Fruit fly (Drosophila melanogaster) whole organism, embryonic: ENCODE measurements around the gene CG42525.

Experiments
- Atf3 ChIP-seq: fragments of 200-800 bp; sonication (Bioruptor generic); optimal IDR thresholded peaks from 3 replicates; lab custom pipeline; 2016; ENCODE audit warnings: missing biosample characterization, missing genetic modification characterization
- Atf6 ChIP-seq: fragments of 200-800 bp; sonication (Bioruptor generic); IDR thresholded peaks from 2 replicates; pipeline ENCODE4 v1.3.6; 2022; ENCODE audit warnings: missing biosample characterization, missing genetic modification characterization
- B-H1 ChIP-seq: fragments of 200-800 bp; sonication (Bioruptor generic); IDR thresholded peaks from 3 replicates; pipeline ENCODE4 v1.3.6; 2022; ENCODE audit warnings: missing biosample characterization, missing genetic modification characterization
- CG10321 ChIP-seq: fragments of 200-800 bp; sonication (Bioruptor generic); IDR thresholded peaks from 2 replicates; pipeline ENCODE4 v1.3.6; 2022; ENCODE audit warnings: missing biosample characterization, missing genetic modification characterization
- CG11093 ChIP-seq: fragments of 200-800 bp; sonication (Bioruptor generic); IDR thresholded peaks from 3 replicates; pipeline ENCODE4 v1.3.6; 2022; ENCODE audit warnings: missing biosample characterization, missing genetic modification characterization
- CG13296 ChIP-seq: fragments of 200-800 bp; sonication (Bioruptor generic); optimal IDR thresholded peaks from 3 replicates; lab custom pipeline; 2018; ENCODE audit warnings: missing biosample characterization, mild to moderate bottlenecking, missing genetic modification characterization
- CG14050 ChIP-seq: fragments of 200-800 bp; sonication (Bioruptor generic); IDR thresholded peaks from 3 replicates; pipeline ENCODE4 v1.3.6; 2022; ENCODE audit warnings: missing biosample characterization, missing genetic modification characterization
- CG14710 ChIP-seq: fragments of 200-800 bp; sonication (Bioruptor generic); optimal IDR thresholded peaks from 3 replicates; lab custom pipeline; 2019; ENCODE audit warnings: missing biosample characterization, mild to moderate bottlenecking, missing genetic modification characterization, moderate library complexity
- CG14860 ChIP-seq: fragments of 200-800 bp; sonication (Bioruptor generic); IDR thresholded peaks from 3 replicates; pipeline ENCODE4 v1.3.6; 2022; ENCODE audit warnings: missing biosample characterization, missing genetic modification characterization; ENCODE audit not compliant: partially characterized antibody
- CG17361 ChIP-seq: fragments of 200-800 bp; sonication (Bioruptor generic); IDR thresholded peaks from 3 replicates; pipeline ENCODE4 v1.3.6; 2022; ENCODE audit warnings: missing biosample characterization, missing genetic modification characterization
- CG2120 ChIP-seq: fragments of 200-800 bp; sonication (Bioruptor generic); optimal IDR thresholded peaks from 3 replicates; lab custom pipeline; 2016; ENCODE audit warnings: missing biosample characterization, missing genetic modification characterization
- CG2889 ChIP-seq: fragments of 200-800 bp; sonication (Bioruptor generic); IDR thresholded peaks from 3 replicates; pipeline ENCODE4 v1.3.6; 2022; ENCODE audit warnings: missing biosample characterization, missing genetic modification characterization
- CG3163 ChIP-seq: fragments of 200-800 bp; sonication (Bioruptor generic); optimal IDR thresholded peaks from 3 replicates; lab custom pipeline; 2016; ENCODE audit warnings: missing biosample characterization, missing genetic modification characterization
- CG33213 ChIP-seq: fragments of 200-800 bp; sonication (Bioruptor generic); optimal IDR thresholded peaks from 3 replicates; lab custom pipeline; 2016; ENCODE audit warnings: missing biosample characterization, missing genetic modification characterization
- CG4424 ChIP-seq: fragments of 200-800 bp; sonication (Bioruptor generic); optimal IDR thresholded peaks from 3 replicates; lab custom pipeline; 2016; ENCODE audit warnings: missing biosample characterization, missing genetic modification characterization
- CG6765 ChIP-seq: fragments of 200-800 bp; sonication (Bioruptor generic); optimal IDR thresholded peaks from 3 replicates; lab custom pipeline; 2017; ENCODE audit warnings: missing biosample characterization, mild to moderate bottlenecking, missing genetic modification characterization
- CG7839 ChIP-seq: fragments of 200-800 bp; sonication (Bioruptor generic); optimal IDR thresholded peaks from 3 replicates; lab custom pipeline; 2018; ENCODE audit warnings: missing biosample characterization, mild to moderate bottlenecking, missing genetic modification characterization, moderate library complexity
- CG7928 ChIP-seq: fragments of 200-800 bp; sonication (Bioruptor generic); optimal IDR thresholded peaks from 2 replicates; lab custom pipeline; 2017; ENCODE audit warnings: missing biosample characterization, mild to moderate bottlenecking, missing genetic modification characterization
- CG7963 ChIP-seq: fragments of 200-800 bp; sonication (Bioruptor generic); IDR thresholded peaks from 3 replicates; pipeline ENCODE4 v1.3.6; 2022; ENCODE audit warnings: missing biosample characterization, missing genetic modification characterization; ENCODE audit not compliant: partially characterized antibody
- CG8944 ChIP-seq: fragments of 200-800 bp; sonication (Bioruptor generic); optimal IDR thresholded peaks from 3 replicates; lab custom pipeline; 2016; ENCODE audit warnings: missing biosample characterization, missing genetic modification characterization
- CG9437 ChIP-seq: fragments of 200-800 bp; sonication (Bioruptor generic); optimal IDR thresholded peaks from 2 replicates; lab custom pipeline; 2018; ENCODE audit warnings: missing biosample characterization, mild to moderate bottlenecking, missing genetic modification characterization
- CG9932 ChIP-seq: fragments of 200-800 bp; sonication (Bioruptor generic); IDR thresholded peaks from 2 replicates; pipeline ENCODE4 v1.3.6; 2022; ENCODE audit warnings: missing biosample characterization, missing genetic modification characterization
- Deaf1 ChIP-seq: fragments of 200-800 bp; optimal IDR thresholded peaks from 3 replicates; lab custom pipeline; 2019; ENCODE audit warnings: missing biosample characterization, mild to moderate bottlenecking, missing genetic modification characterization, moderate library complexity
- Ets65A ChIP-seq: fragments of 200-800 bp; sonication (Bioruptor generic); peaks from one replicate; lab custom pipeline; 2016; ENCODE audit warnings: missing biosample characterization, missing genetic modification characterization
- MESR4 ChIP-seq: fragments of 200-800 bp; sonication (Bioruptor generic); optimal IDR thresholded peaks from 2 replicates; lab custom pipeline; 2018; ENCODE audit warnings: missing biosample characterization, mild to moderate bottlenecking, missing genetic modification characterization, moderate library complexity
- Neu2 ChIP-seq: fragments of 200-800 bp; sonication (Bioruptor generic); optimal IDR thresholded peaks from 3 replicates; lab custom pipeline; 2016; ENCODE audit warnings: missing biosample characterization, missing genetic modification characterization, borderline replicate concordance
- NfI ChIP-seq: fragments of 200-800 bp; sonication (Bioruptor generic); optimal IDR thresholded peaks from 3 replicates; lab custom pipeline; 2018; ENCODE audit warnings: missing biosample characterization, mild to moderate bottlenecking, missing genetic modification characterization, moderate library complexity
- Poxn ChIP-seq: fragments of 200-800 bp; sonication (Bioruptor generic); IDR thresholded peaks from 2 replicates; pipeline ENCODE4 v1.3.6; 2022; ENCODE audit warnings: missing biosample characterization, missing genetic modification characterization
- Vsx1 ChIP-seq: fragments of 200-800 bp; sonication (Bioruptor generic); optimal IDR thresholded peaks from 2 replicates; lab custom pipeline; 2017; ENCODE audit warnings: missing biosample characterization, mild to moderate bottlenecking, missing genetic modification characterization, missing genetic modification reagents
- Xbp1 ChIP-seq: fragments of 200-800 bp; sonication (Bioruptor generic); optimal IDR thresholded peaks from 3 replicates; lab custom pipeline; 2016; ENCODE audit warnings: missing biosample characterization, mild to moderate bottlenecking, missing genetic modification characterization
- chn ChIP-seq: fragments of 200-800 bp; sonication (Bioruptor generic); optimal IDR thresholded peaks from 2 replicates; lab custom pipeline; 2016; ENCODE audit warnings: missing biosample characterization, missing genetic modification characterization
- crp ChIP-seq, 2 experiments: fragments of 200-800 bp; sonication (Bioruptor generic); optimal IDR thresholded peaks; 2 replicates in 1 of 2; 3 replicates in 1 of 2; lab custom pipeline; 2017; ENCODE audit warnings: missing biosample characterization in 2 of 2, missing genetic modification characterization in 2 of 2, mild to moderate bottlenecking in 1 of 2, moderate library complexity in 1 of 2
- dimm ChIP-seq: fragments of 200-800 bp; sonication (Bioruptor generic); IDR thresholded peaks from 2 replicates; pipeline ENCODE4 v1.3.6; 2022; ENCODE audit warnings: missing biosample characterization, missing genetic modification characterization
- dm ChIP-seq: fragments of 200-800 bp; sonication (Bioruptor generic); optimal IDR thresholded peaks from 3 replicates; lab custom pipeline; 2016; ENCODE audit warnings: missing biosample characterization, missing genetic modification characterization
- eyg ChIP-seq: fragments of 200-800 bp; sonication (Bioruptor generic); optimal IDR thresholded peaks from 3 replicates; lab custom pipeline; 2016; ENCODE audit warnings: missing biosample characterization, missing genetic modification characterization
- gce ChIP-seq: fragments of 200-800 bp; sonication (Bioruptor generic); IDR thresholded peaks from 3 replicates; pipeline ENCODE4 v1.3.6; 2022; ENCODE audit warnings: missing biosample characterization, missing genetic modification characterization
- ind ChIP-seq: fragments of 200-800 bp; sonication (Bioruptor generic); optimal IDR thresholded peaks from 3 replicates; lab custom pipeline; 2016; ENCODE audit warnings: missing biosample characterization, missing genetic modification characterization
- jing ChIP-seq: fragments of 200-800 bp; sonication (Bioruptor generic); optimal IDR thresholded peaks from 2 replicates; lab custom pipeline; 2018; ENCODE audit warnings: missing biosample characterization, mild to moderate bottlenecking, missing genetic modification characterization
- kni ChIP-seq: fragments of 200-800 bp; sonication (Bioruptor generic); optimal IDR thresholded peaks from 3 replicates; lab custom pipeline; 2017; ENCODE audit warnings: mild to moderate bottlenecking, missing biosample characterization, missing genetic modification reagents, missing genetic modification characterization
- lbe ChIP-seq: fragments of 200-800 bp; sonication (Bioruptor generic); optimal IDR thresholded peaks from 2 replicates; lab custom pipeline; 2016; ENCODE audit warnings: missing biosample characterization, mild to moderate bottlenecking, missing genetic modification characterization
- mam ChIP-seq: fragments of 200-800 bp; sonication (Bioruptor generic); optimal IDR thresholded peaks from 3 replicates; lab custom pipeline; 2016; ENCODE audit warnings: missing biosample characterization, missing genetic modification characterization
- pfk ChIP-seq: fragments of 200-800 bp; sonication (Bioruptor generic); optimal IDR thresholded peaks from 2 replicates; lab custom pipeline; 2018; ENCODE audit warnings: missing biosample characterization, mild to moderate bottlenecking, missing genetic modification characterization, moderate library complexity
- pzg ChIP-seq: fragments of 200-800 bp; sonication (Bioruptor generic); optimal IDR thresholded peaks from 3 replicates; lab custom pipeline; 2018; ENCODE audit warnings: missing biosample characterization, mild to moderate bottlenecking, missing genetic modification characterization, moderate library complexity
- repo ChIP-seq: fragments of 200-800 bp; sonication (Bioruptor generic); optimal IDR thresholded peaks from 2 replicates; lab custom pipeline; 2016; ENCODE audit warnings: missing biosample characterization, missing genetic modification characterization
- run ChIP-seq: fragments of 200-800 bp; sonication (Bioruptor generic); optimal IDR thresholded peaks from 3 replicates; lab custom pipeline; 2018; ENCODE audit warnings: missing biosample characterization, mild to moderate bottlenecking, missing genetic modification characterization
- scrt ChIP-seq: fragments of 200-800 bp; sonication (Bioruptor generic); optimal IDR thresholded peaks from 2 replicates; lab custom pipeline; 2018; ENCODE audit warnings: missing biosample characterization, mild to moderate bottlenecking, missing genetic modification characterization, moderate library complexity
- sd ChIP-seq: fragments of 200-800 bp; sonication (Bioruptor generic); optimal IDR thresholded peaks from 3 replicates; lab custom pipeline; 2018; ENCODE audit warnings: missing biosample characterization, mild to moderate bottlenecking, missing genetic modification characterization, moderate library complexity
- stwl ChIP-seq: fragments of 200-800 bp; sonication (Bioruptor generic); optimal IDR thresholded peaks from 3 replicates; lab custom pipeline; 2018; ENCODE audit warnings: missing biosample characterization, mild to moderate bottlenecking, missing genetic modification characterization, moderate library complexity
- vnd ChIP-seq: fragments of 200-800 bp; sonication (Bioruptor generic); IDR thresholded peaks from 3 replicates; pipeline ENCODE4 v1.3.6; 2022; ENCODE audit warnings: missing biosample characterization, missing genetic modification characterization; ENCODE audit not compliant: partially characterized antibody
- zfh1 ChIP-seq: fragments of 200-800 bp; sonication (Bioruptor generic); IDR thresholded peaks from 3 replicates; pipeline ENCODE4 v1.3.6; 2022; ENCODE audit warnings: missing biosample characterization, missing genetic modification characterization

CG42525 gene

dm6 chr3L:3178530-3179096 is 10.9 kb downstream of the CG42525 start, which contains the start of the genes MnM and Girdin (continued):
- TF ChIP-seq jing (GFP tag; lab: Kevin White, UChicago) (no peak), B-H1 (GFP tag; lab: Robert Waterston, UW) (no peak), repo (GFP tag; lab: Kevin White, UChicago) (peak; percentile 54), eyg (no peak), stwl (peak; percentile 33), kni (no peak), dimm (no peak), Xbp1 (GFP tag; lab: Kevin White, UChicago) (peak; percentile 79), gce (GFP tag; lab: Robert Waterston, UW) (no peak), scrt (GFP tag; lab: Kevin White, UChicago) (no peak), dm (peak; percentile 77), run (tag; lab: Kevin White, UChicago) (no peak), lbe (GFP tag; lab: Kevin White, UChicago) (no peak), Atf3 (GFP tag; lab: Kevin White, UChicago) (peak; percentile 54), CG17361 (GFP tag; lab: Robert Waterston, UW) (no peak; the same call in none of the 3 replicates), NfI (peak; percentile 53), Neu2 (GFP tag; lab: Kevin White, UChicago) (peak; percentile 50), CG33213 (peak; percentile 64), CG13296 (GFP tag; lab: Kevin White, UChicago) (no peak), Ets65A (GFP tag; lab: Kevin White, UChicago) (peak; percentile 98), Poxn (GFP tag; lab: Robert Waterston, UW) (peak; percentile 10; the same call in 1 of the 2 replicates), chn (GFP tag; lab: Kevin White, UChicago) (peak; percentile 78), CG9437 (GFP tag; lab: Kevin White, UChicago) (no peak), Vsx1 (no peak), crp (GFP tag; optimal IDR thresholded peaks at IDR 0.05; lab: Kevin White, UChicago) (peak in 1 of 2 experiments; percentile 35), sd (tag; lab: Kevin White, UChicago) (peak; percentile 91), pzg (peak; percentile 82), CG6765 (no peak), CG10321 (no peak), CG14050 (no peak), MESR4 (GFP tag; lab: Kevin White, UChicago) (peak; percentile 63), CG4424 (GFP tag; lab: Kevin White, UChicago) (peak; percentile 59), vnd (GFP tag; lab: Robert Waterston, UW) (peak; percentile 86), CG11093 (no peak), zfh1 (peak; percentile 16; the same call in 1 of the 3 replicates), CG2889 (GFP tag; lab: Robert Waterston, UW) (no peak), pfk (GFP tag; lab: Kevin White, UChicago) (no peak), Atf6 (GFP tag; lab: Robert Waterston, UW) (no peak; the same call in 1 of the 2 replicates), CG14860 (GFP tag; lab: Robert Waterston, UW) (peak; percentile 80), CG8944 (GFP tag; lab: Kevin White, UChicago) (peak; percentile 66), Deaf1 (tag; lab: Kevin White, UChicago) (no peak), ind (GFP tag; lab: Kevin White, UChicago) (peak; percentile 76), CG7963 (GFP tag; lab: Robert Waterston, UW) (0 out of 3 replicates have a peak, but pooled peaks have one; percentile 43), CG7839 (no peak), CG9932 (peak; percentile 88), CG14710 (tag; lab: Kevin White, UChicago) (peak; percentile 75), CG7928 (GFP tag; lab: Kevin White, UChicago) (peak; percentile 25), CG3163 (GFP tag; lab: Kevin White, UChicago) (peak; percentile 77), CG2120 (GFP tag; lab: Kevin White, UChicago) (peak; percentile 91), mam (GFP tag; lab: Kevin White, UChicago) (peak; percentile 74)
